Worm (Caenorhabditis elegans): Measurements from ENCODE around the gene C31E10.5.

DNA sequence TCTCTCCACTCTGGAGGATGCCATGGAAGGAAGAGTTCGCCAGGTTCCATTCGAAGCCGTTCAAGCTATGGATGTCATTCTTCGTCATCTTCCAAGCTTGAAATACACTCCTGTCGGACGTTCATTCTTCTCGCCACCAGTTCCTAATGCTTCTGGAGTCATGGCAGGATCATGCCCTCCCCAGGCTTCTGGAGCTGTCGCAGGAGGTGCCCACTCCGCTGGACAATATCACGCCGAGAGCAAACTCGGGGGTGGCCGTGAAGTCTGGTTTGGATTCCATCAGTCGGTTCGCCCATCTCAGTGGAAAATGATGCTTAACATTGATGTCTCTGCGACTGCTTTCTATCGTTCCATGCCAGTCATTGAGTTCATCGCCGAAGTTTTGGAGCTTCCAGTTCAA, 43.3 kb downstream of the C31E10.5 start:
- TF ChIP-seq him-1 (tag; optimal IDR thresholded peaks at IDR 0.05), result no peak
- TF ChIP-seq W03F9.2 (tag; optimal IDR thresholded peaks at IDR 0.05), result no peak
